Worm (Caenorhabditis elegans): ENCODE data around the gene C14E2.6.

Gene C14E2.6

ce11 chrX:1830475-1830874 is 638 bp upstream of the C14E2.6 start:
- TF ChIP-seq ces-1 (GFP tag; optimal IDR thresholded peaks at IDR 0.05) (no peak), ham-2 (GFP tag; optimal IDR thresholded peaks at IDR 0.05) (no peak), nhr-76 (tag; optimal IDR thresholded peaks at IDR 0.05) (no peak), nhr-237 (tag; optimal IDR thresholded peaks at IDR 0.05) (no peak), flh-1 (GFP tag; optimal IDR thresholded peaks at IDR 0.05) (no peak), pha-4 (tag; optimal IDR thresholded peaks at IDR 0.05) (no peak), sptf-1 (tag; optimal IDR thresholded peaks at IDR 0.05) (no peak), elt-1 (tag; optimal IDR thresholded peaks at IDR 0.05; ENCODE audit: borderline replicate concordance, insufficient read depth) (no peak), cnd-1 (tag; optimal IDR thresholded peaks at IDR 0.05) (no peak), snpc-4 (tag; optimal IDR thresholded peaks at IDR 0.05) (no peak), nhr-28 (tag; optimal IDR thresholded peaks at IDR 0.05) (no peak), tbx-8 (GFP tag; optimal IDR thresholded peaks at IDR 0.05) (no peak), nhr-12 (tag; optimal IDR thresholded peaks at IDR 0.05) (no peak), unc-39 (tag; optimal IDR thresholded peaks at IDR 0.05) (no peak), mls-2 (tag; optimal IDR thresholded peaks at IDR 0.05) (no peak), lin-13 (tag; optimal IDR thresholded peaks at IDR 0.05) (no peak), ceh-43 (GFP tag; optimal IDR thresholded peaks at IDR 0.05) (no peak), zip-8 (tag; optimal IDR thresholded peaks at IDR 0.05) (no peak), unc-120 (tag; optimal IDR thresholded peaks at IDR 0.05; ENCODE audit: poor library complexity, severe bottlenecking) (no peak), nhr-2 (tag; optimal IDR thresholded peaks at IDR 0.05) (no peak)

- no peak for TF ChIP-seq sptf-1 (tag; optimal IDR thresholded peaks at IDR 0.05)
- no peak for TF ChIP-seq flh-1 (GFP tag; optimal IDR thresholded peaks at IDR 0.05)
- TF ChIP-seq elt-1 (tag; optimal IDR thresholded peaks at IDR 0.05; ENCODE audit: borderline replicate concordance, insufficient read depth), result no peak
- no peak for TF ChIP-seq ham-2 (GFP tag; optimal IDR thresholded peaks at IDR 0.05)
- TF ChIP-seq cnd-1 (tag; optimal IDR thresholded peaks at IDR 0.05), result no peak
- TF ChIP-seq lsy-2 (tag; optimal IDR thresholded peaks at IDR 0.05), result no peak
- no peak for TF ChIP-seq elt-3 (tag; optimal IDR thresholded peaks at IDR 0.05)
- no peak for TF ChIP-seq ceh-83 (GFP tag; optimal IDR thresholded peaks at IDR 0.05)
- TF ChIP-seq nhr-76 (tag; optimal IDR thresholded peaks at IDR 0.05), result no peak
- TF ChIP-seq tbx-8 (GFP tag; optimal IDR thresholded peaks at IDR 0.05), result no peak
- no peak for TF ChIP-seq nhr-28 (tag; optimal IDR thresholded peaks at IDR 0.05)
- no peak for TF ChIP-seq zip-8 (tag; optimal IDR thresholded peaks at IDR 0.05)
- no peak for TF ChIP-seq mab-5 (tag; optimal IDR thresholded peaks at IDR 0.05)
- TF ChIP-seq mep-1 (tag; optimal IDR thresholded peaks at IDR 0.05), result no peak
- TF ChIP-seq nhr-237 (tag; optimal IDR thresholded peaks at IDR 0.05), result no peak
- no peak for TF ChIP-seq lin-13 (tag; optimal IDR thresholded peaks at IDR 0.05)
- no peak for TF ChIP-seq lin-32 (GFP tag; optimal IDR thresholded peaks at IDR 0.05)
- no peak for TF ChIP-seq sem-2 (GFP tag; optimal IDR thresholded peaks at IDR 0.05)
- no peak for TF ChIP-seq nhr-12 (tag; optimal IDR thresholded peaks at IDR 0.05)
- no peak for TF ChIP-seq unc-62 (GFP tag; optimal IDR thresholded peaks at IDR 0.05)
Measured at ce11 chrX:1826166-1826565, 3.7 kb downstream of the C14E2.6 start, which contains the start of gene C14E2.1. Gene C14E2.1 (plus strand): TSS chrX:1826466.

DNA sequence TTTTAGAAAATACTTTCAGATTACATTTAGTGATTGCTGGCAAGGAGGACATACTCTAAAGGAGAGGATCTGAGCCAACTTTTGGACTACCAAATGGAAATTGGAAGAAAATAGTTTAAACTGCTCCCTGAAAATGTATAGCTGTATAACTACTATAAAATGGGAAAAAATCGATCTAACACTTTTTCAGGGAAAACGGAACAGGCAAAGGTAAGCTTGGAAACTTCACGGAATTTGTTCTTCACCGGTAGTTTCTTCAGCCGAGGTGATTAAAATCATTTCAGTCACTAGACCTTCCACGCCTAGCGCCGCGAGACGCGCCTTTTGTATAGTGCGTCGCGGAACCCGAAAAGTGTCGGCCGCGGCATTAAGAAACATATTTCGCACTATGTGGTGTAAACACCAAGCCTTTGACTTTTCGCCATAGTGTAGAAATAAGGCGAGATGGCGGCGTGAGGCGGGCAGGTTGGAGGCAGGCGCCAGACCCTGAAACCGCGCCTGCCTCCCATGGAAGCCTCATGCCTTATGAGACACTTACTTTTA is 4.5 kb downstream of the C14E2.6 start, which contains the start of gene C14E2.5:
C14E2.5 (minus strand) TSS at position 51 of the 543 bp plus-strand sequence.
- TF ChIP-seq tbx-8 (GFP tag; optimal IDR thresholded peaks at IDR 0.05), result no peak

DNA sequence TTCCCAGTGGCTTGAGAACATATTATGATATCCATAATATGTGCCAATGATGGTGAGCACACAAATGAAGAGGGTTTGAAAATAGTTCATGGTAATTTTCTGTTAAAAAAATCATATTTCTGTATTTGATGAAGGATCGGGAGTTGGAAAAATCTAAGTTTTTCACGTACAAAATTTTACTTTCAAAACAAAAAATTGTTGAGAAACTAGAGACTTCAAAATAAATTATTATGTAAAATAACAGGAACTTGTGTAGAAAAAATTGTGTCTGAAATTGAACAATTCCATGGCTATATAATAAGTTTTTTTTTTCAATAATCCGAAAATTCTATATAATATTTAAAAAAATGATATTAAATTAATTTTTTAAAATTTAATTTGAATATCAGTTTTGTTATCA is 8.6 kb downstream of the C14E2.6 start, which contains the start of gene C14E2.4:
C14E2.4 (minus strand) TSS at position 101 of the 400 bp plus-strand sequence.
- TF ChIP-seq lsy-2 (tag; optimal IDR thresholded peaks at IDR 0.05) (no peak), mep-1 (tag; optimal IDR thresholded peaks at IDR 0.05) (no peak), ztf-11 (tag; optimal IDR thresholded peaks at IDR 0.05) (no peak), flh-1 (GFP tag; optimal IDR thresholded peaks at IDR 0.05) (no peak), M03D4.4 (tag; optimal IDR thresholded peaks at IDR 0.05) (no peak), nhr-28 (tag; optimal IDR thresholded peaks at IDR 0.05) (no peak), mls-2 (tag; optimal IDR thresholded peaks at IDR 0.05) (no peak), ceh-43 (GFP tag; optimal IDR thresholded peaks at IDR 0.05) (no peak), unc-62 (GFP tag; optimal IDR thresholded peaks at IDR 0.05) (no peak), nhr-76 (tag; optimal IDR thresholded peaks at IDR 0.05) (no peak), nhr-12 (tag; optimal IDR thresholded peaks at IDR 0.05) (no peak), elt-3 (tag; optimal IDR thresholded peaks at IDR 0.05) (no peak), mab-5 (tag; optimal IDR thresholded peaks at IDR 0.05) (no peak)

- no peak for TF ChIP-seq sem-2 (GFP tag; optimal IDR thresholded peaks at IDR 0.05)
- no peak for TF ChIP-seq drap-1 (GFP tag; optimal IDR thresholded peaks at IDR 0.05)
- no peak for TF ChIP-seq sptf-1 (tag; optimal IDR thresholded peaks at IDR 0.05)
- TF ChIP-seq unc-62 (GFP tag; optimal IDR thresholded peaks at IDR 0.05), result no peak
Measured at ce11 chrX:1816106-1816505, 13.7 kb downstream of the C14E2.6 start, which contains the start of gene C14E2.7. Gene C14E2.7 (plus strand): TSS chrX:1816406.
